Worm (Caenorhabditis elegans) whole organism, L4/young adult: ENCODE results near the gene C23H5.15.

Experiments used
- W03F9.2 ChIP-seq: fragments of 150-350 bp; optimal IDR thresholded peaks from 2 replicates; lab custom pipeline; 2014; ENCODE audit warnings: missing biosample characterization, missing genetic modification characterization
- dao-5 ChIP-seq: sonication (generic microtip); optimal IDR thresholded peaks from 2 replicates; lab custom pipeline; 2016; ENCODE audit warnings: missing genotype, missing genetic modification characterization, moderate library complexity, missing compliant biosample characterization
- him-1 ChIP-seq: sonication (generic microtip); optimal IDR thresholded peaks from 2 replicates; lab custom pipeline; 2016; ENCODE audit warnings: missing genotype, missing genetic modification reagents, missing genetic modification characterization, missing compliant biosample characterization

C23H5.15 gene

DNA sequence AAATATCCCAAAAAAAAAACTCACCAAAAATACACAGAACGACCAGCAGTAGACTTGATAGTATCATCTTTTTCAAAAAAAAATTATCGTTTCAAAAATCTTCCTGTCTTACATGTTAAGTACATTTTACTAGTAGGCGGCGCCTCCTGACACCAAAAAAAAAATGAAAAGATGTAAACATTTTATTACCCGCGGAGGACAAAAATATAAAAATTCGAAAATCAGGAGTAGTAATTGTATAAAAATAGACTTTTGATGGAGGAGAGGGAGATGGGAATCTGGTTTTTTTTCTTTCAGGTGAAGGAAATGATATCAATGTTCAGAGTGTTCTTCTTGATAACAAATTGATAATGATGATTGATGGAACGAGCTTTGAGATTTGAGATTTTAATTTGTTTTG is at the start of gene C23H5.15:
TSS of gene C23H5.15 (minus strand) at position 101 of the 400 bp plus-strand sequence.
- TF ChIP-seq him-1 (tag; lab: Kevin White, UChicago), result no peak
- TF ChIP-seq W03F9.2 (tag; lab: Kevin White, UChicago), result no peak
- TF ChIP-seq dao-5 (tag; lab: Kevin White, UChicago), result no peak

DNA sequence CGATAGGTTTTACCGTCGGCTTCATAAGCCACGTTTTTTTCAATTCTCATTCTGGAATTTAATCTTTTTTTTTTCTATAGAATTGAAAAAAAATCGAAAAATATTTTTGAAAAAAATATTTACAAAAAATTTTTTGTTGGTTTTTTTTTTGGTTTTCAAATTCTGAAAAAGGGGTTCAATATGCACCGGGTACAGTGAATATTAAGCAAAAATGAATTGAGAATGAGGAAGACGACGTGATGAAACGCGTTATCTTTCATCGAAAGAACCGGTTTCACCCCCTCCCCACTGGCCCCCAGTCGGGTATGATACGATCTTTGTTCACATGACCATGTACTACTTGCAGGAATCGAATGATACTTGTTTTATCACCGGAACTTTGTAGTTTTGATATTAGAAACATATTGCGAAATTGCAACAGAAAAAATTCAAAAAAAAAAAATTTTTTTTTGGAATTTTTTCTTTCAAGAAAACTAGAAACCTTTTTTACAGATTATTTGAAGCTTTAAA is 46.6 kb upstream of the C23H5.15 start, which contains the start of gene C54E4.5:
TSS of gene C54E4.5 (minus strand) at position 51 of the 510 bp plus-strand sequence.
- TF ChIP-seq him-1 (tag; lab: Kevin White, UChicago) (no peak), dao-5 (tag; lab: Kevin White, UChicago) (no peak), W03F9.2 (tag; lab: Kevin White, UChicago) (no peak)

DNA sequence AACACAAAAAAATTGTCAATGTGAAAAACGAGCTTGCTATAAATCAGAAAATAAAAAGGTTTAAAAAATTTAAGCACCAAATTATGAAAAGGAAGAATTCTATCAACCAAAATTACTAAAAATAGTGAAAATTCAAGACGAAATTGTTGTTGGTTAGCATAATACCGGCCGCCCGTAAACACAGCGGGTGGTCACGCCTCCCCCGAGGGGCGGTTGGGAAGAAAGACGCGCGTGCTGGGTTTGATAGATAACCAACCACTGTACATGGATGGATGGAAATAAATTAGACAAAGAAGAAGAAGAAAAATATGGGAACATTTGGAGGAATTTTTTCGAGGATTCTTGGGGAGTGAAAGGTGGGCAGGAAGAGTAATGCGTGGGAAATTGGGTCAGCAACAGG is 39.6 kb upstream of the C23H5.15 start:
- TF ChIP-seq W03F9.2 (tag; lab: Kevin White, UChicago) (no peak), dao-5 (tag; lab: Kevin White, UChicago) (no peak), him-1 (tag; lab: Kevin White, UChicago) (no peak)

DNA sequence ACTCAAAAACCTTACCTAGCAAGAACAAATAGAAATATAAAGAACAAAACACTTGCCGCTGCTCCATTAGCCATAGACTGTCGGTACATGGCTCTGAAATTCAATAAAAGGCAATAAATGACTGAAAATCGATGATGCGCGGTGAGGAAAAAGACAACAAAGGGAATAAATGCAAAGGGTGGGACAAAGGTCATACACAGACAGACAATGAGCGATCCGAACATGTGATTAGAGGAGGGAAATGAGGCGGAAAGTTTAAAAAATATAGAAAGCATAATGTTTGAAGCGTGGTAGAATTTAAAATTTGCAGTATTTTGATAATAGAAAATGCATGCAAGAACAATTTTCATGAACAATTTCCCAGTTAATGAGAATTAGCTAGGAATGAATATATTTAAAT is 37.9 kb upstream of the C23H5.15 start, which contains the start of gene C54E4.12:
TSS of gene C54E4.12 (minus strand) at position 101 of the 400 bp plus-strand sequence.
- TF ChIP-seq him-1 (tag; lab: Kevin White, UChicago), result no peak
- no peak for TF ChIP-seq dao-5 (tag; lab: Kevin White, UChicago)
- TF ChIP-seq W03F9.2 (tag; lab: Kevin White, UChicago), result no peak

DNA sequence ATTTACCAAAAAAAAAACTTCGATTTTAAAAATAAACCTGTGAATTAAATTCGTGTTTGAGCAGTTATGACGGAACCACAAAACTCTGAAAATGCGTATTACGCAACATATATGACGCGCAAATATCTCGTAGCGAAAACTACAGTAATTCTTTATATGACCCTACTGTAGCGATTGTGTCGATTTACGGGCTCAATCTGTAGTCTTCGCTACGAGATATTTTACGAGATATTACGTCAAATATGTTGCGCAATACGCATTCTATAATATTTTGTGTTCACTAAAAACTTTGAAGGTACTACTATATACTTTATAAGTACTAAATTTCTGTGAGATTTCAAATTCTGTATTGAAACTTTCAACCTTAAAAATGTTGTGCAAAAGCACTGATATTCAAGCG is 34.8 kb upstream of the C23H5.15 start:
- TF ChIP-seq dao-5 (tag; lab: Kevin White, UChicago), result no peak
- TF ChIP-seq W03F9.2 (tag; lab: Kevin White, UChicago), result no peak
- TF ChIP-seq him-1 (tag; lab: Kevin White, UChicago), result no peak

DNA sequence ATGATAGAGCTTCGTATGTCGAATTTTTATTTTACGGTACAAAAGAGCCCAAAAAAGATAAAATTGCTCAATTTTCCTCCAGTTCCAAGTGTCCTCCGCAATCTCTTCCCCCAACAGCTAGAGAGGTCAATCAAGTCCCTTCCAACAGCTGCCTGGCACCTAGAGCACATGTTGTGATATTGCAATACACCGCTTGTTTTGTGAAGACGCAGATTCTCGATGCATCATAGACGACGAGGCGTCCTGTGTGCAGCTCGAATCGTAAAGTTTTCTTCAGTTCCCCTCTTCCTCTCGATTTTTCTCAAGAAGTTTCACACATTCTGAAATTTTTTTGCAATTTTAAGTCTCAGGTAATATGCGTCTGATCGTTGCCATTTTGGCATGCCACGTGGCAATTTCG is 33.9 kb upstream of the C23H5.15 start, which contains the start of gene test-1:
TSS of gene test-1 (plus strand) at position 345 of the 400 bp plus-strand sequence.
- TF ChIP-seq dao-5 (tag; lab: Kevin White, UChicago) (no peak), him-1 (tag; lab: Kevin White, UChicago) (no peak), W03F9.2 (tag; lab: Kevin White, UChicago) (no peak)

DNA sequence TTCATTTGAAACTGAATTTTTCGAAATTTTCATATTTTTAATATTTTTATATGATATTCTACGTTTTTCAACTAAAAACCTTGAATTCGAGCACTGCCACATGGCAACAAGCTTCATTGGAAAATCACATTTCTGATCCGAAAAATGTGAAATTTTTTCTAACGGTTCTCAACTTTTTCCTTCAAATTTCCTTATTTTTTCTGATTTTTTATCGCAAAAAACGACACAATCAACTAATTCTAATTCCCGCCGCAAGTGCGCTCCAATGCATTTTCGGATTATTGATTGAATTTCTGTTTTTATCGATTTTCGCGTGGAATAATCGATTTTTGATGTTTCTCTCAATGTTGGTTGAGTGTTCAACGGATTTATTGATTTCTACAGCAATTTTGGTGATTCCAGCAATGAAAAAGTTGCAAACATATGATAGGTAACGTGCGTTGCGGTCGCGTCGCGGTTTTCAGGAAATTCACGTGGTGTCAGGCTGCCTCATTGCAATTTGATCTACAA is 30.8 kb upstream of the C23H5.15 start, which contains the start of gene C23H5.12:
TSS of gene C23H5.12 (plus strand) at position 51 of the 510 bp plus-strand sequence.
- no peak for TF ChIP-seq dao-5 (tag; lab: Kevin White, UChicago)
- no peak for TF ChIP-seq him-1 (tag; lab: Kevin White, UChicago)
- no peak for TF ChIP-seq W03F9.2 (tag; lab: Kevin White, UChicago)

DNA sequence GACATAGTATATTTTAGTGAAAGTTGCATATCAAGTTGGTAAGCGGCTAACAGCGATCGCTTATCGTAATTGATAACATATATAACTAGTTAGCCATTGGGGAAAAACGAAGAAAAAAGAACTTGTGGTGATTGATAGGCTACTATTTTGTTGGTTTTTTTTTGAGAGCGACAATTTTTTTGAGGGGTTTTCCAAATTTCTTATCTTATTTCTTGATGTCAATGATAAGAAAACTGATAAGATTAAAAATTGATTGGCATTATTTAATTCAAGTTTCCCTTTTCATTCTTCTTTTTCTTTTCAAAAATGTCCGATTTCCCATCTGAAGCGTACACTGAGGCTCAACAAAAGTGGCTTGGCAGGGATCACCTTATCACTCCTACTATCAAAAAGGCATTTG is 28.0 kb upstream of the C23H5.15 start, which contains the start of gene prmt-6:
TSS of gene prmt-6 (plus strand) at position 252 of the 400 bp plus-strand sequence.
- TF ChIP-seq W03F9.2 (tag; lab: Kevin White, UChicago), result no peak

DNA sequence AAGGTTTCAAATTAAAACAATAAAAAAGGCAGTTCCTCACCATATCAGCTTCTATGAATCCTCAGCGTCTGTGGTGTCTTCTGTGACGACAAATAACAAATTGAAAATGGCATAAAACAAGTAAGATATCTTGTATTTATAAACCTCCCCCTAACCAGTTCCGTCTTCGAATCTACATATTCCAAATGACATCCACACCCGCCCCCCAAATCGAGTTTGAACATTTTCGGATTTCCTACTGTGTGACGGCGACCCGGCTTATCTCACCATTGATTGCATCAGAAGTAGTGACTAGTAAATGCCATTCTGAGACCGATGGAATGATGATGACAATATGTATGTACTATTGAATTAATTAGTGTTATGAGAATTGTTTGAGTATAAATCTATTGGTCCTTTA is 26.1 kb upstream of the C23H5.15 start, which contains the start of gene grl-20:
TSS of gene grl-20 (minus strand) at position 101 of the 400 bp plus-strand sequence.
- TF ChIP-seq W03F9.2 (tag; lab: Kevin White, UChicago) (no peak), dao-5 (tag; lab: Kevin White, UChicago) (no peak), him-1 (tag; lab: Kevin White, UChicago) (no peak)

DNA sequence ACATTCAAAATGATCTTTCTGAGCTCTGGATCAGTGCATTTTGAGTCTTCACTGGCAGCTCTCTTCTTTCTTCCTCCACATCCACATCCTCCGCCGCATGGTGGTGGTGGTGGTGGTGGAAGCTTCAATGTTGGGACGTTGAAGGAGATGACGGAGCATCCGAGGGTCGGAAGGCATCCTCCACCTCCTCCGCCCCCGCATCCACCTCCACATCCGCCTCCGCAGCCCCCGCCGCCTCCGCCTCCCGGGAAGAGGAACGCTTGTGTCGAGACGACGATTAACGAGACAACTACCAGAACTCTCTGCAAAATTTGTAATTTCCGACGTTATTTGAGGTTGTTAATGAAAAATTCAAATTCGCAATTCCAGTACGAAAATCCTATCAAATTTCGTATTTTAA is 24.7 kb upstream of the C23H5.15 start:
- no peak for TF ChIP-seq him-1 (tag; lab: Kevin White, UChicago)
- no peak for TF ChIP-seq W03F9.2 (tag; lab: Kevin White, UChicago)
- no peak for TF ChIP-seq dao-5 (tag; lab: Kevin White, UChicago)

DNA sequence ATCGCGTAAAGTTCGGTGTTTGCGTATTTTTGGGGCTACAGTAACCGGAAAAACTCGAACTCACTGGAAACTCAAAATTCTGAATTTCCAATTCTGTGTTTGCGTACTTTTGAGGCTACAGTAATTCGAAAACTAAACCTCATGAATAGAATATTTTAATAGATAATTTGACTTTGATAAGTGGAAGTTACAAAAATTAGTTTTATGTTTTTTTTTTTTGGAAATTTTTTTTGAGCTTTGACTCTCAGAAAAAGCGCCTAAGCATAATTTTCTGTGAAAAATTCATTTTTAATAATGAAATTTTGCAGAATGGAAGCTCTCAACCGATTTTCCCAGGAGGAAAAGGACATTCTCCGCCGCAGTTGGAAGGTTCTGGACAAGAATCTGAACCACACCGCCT is 19.8 kb upstream of the C23H5.15 start, which contains the start of gene glb-7:
TSS of gene glb-7 (plus strand) at position 301 of the 400 bp plus-strand sequence.
- TF ChIP-seq dao-5 (tag; lab: Kevin White, UChicago), result no peak
- no peak for TF ChIP-seq him-1 (tag; lab: Kevin White, UChicago)
- TF ChIP-seq W03F9.2 (tag; lab: Kevin White, UChicago), result no peak

DNA sequence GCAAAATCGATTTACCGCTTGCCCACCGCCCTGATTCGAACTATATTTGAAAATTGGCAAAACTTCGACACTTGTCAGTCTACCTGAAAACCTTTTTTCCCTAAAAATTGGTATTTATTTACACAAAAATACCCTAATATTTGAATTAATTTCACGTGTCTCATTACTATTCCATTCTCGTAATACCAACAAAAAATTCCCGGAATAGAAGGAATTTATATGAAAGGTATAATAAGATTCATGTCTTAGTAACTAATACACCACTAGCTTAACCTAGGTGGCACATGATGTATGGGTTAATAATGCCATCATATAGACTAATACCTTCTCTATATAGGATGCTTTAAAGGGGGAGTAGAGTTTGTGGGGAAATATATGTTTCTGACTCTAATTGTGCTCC is 14.6 kb upstream of the C23H5.15 start:
- TF ChIP-seq dao-5 (tag; lab: Kevin White, UChicago) (no peak), W03F9.2 (tag; lab: Kevin White, UChicago) (no peak), him-1 (tag; lab: Kevin White, UChicago) (no peak)

DNA sequence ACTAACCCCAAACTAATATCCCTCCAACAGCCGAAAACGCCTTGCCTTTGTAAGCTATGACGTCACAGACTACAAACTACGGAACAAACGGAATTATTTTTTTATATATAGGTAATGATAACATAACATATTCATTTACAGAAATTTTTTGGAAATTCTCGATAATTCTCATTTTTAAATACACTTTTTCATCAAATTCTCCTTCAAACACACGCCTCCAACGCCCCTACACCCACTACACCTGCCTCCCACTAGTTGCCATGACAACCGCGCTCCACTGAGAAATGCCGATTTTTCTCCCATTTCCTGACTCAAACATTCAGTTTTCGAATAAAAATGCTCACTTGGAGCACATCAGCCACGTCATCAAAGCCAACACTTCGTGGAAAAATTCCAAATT is 11.6 kb upstream of the C23H5.15 start, which contains the start of gene xbx-4:
TSS of gene xbx-4 (plus strand) at position 301 of the 400 bp plus-strand sequence.
- TF ChIP-seq dao-5 (tag; lab: Kevin White, UChicago) (no peak), W03F9.2 (tag; lab: Kevin White, UChicago) (no peak), him-1 (tag; lab: Kevin White, UChicago) (no peak)
